Fruit fly (Drosophila melanogaster) whole organism, embryonic: ENCODE data around the gene CG32026.

ENCODE experiments used
- CG10543 ChIP-seq: fragments of 200-800 bp; sonication (Bioruptor generic); optimal IDR thresholded peaks from 3 replicates; lab custom pipeline; 2017; ENCODE audit warnings: missing biosample characterization, mild to moderate bottlenecking, missing genetic modification characterization, moderate library complexity
- CG10565 ChIP-seq: fragments of 200-800 bp; sonication (Bioruptor generic); optimal IDR thresholded peaks from 3 replicates; lab custom pipeline; 2016; ENCODE audit warnings: missing biosample characterization, mild to moderate bottlenecking, missing genetic modification characterization
- CG12155 ChIP-seq: fragments of 200-800 bp; sonication (Bioruptor generic); optimal IDR thresholded peaks from 3 replicates; lab custom pipeline; 2016; ENCODE audit warnings: missing biosample characterization, missing genetic modification characterization
- CG12659 ChIP-seq: fragments of 200-800 bp; sonication (Bioruptor generic); optimal IDR thresholded peaks from 3 replicates; lab custom pipeline; 2017; ENCODE audit warnings: mild to moderate bottlenecking, missing biosample characterization, missing genetic modification reagents, missing genetic modification characterization
- CG1529 ChIP-seq: fragments of 200-800 bp; sonication (Bioruptor generic); optimal IDR thresholded peaks from 3 replicates; lab custom pipeline; 2018; ENCODE audit warnings: missing biosample characterization, missing genetic modification characterization
- CG16815 ChIP-seq: fragments of 200-800 bp; sonication (Bioruptor generic); optimal IDR thresholded peaks from 3 replicates; lab custom pipeline; 2017; ENCODE audit warnings: missing biosample characterization, mild to moderate bottlenecking, missing genetic modification characterization
- CG17186 ChIP-seq: fragments of 200-800 bp; sonication (Bioruptor generic); optimal IDR thresholded peaks from 3 replicates; lab custom pipeline; 2017; ENCODE audit warnings: missing biosample characterization, missing genetic modification reagents, missing genetic modification characterization
- CG17328 ChIP-seq: fragments of 200-800 bp; sonication (Bioruptor generic); IDR thresholded peaks from 2 replicates; pipeline ENCODE4 v1.3.6; 2022; ENCODE audit warnings: missing biosample characterization, missing genetic modification characterization
- CG18262 ChIP-seq: fragments of 200-800 bp; optimal IDR thresholded peaks from 3 replicates; lab custom pipeline; 2019; ENCODE audit warnings: missing biosample characterization, mild to moderate bottlenecking, missing genetic modification characterization, moderate library complexity
- CG18619 ChIP-seq: fragments of 200-800 bp; sonication (Bioruptor generic); optimal IDR thresholded peaks from 3 replicates; lab custom pipeline; 2017; ENCODE audit warnings: missing biosample characterization, mild to moderate bottlenecking, missing genetic modification characterization
- CG2678 ChIP-seq: fragments of 200-800 bp; sonication (Bioruptor generic); optimal IDR thresholded peaks from 3 replicates; lab custom pipeline; 2019; ENCODE audit warnings: missing biosample characterization, mild to moderate bottlenecking, missing genetic modification characterization, moderate library complexity
- CG31224 ChIP-seq: fragments of 200-800 bp; sonication (Bioruptor generic); IDR thresholded peaks from 2 replicates; pipeline ENCODE4 v1.3.6; 2022; ENCODE audit warnings: missing biosample characterization, missing genetic modification characterization
- CG33557 ChIP-seq: fragments of 200-800 bp; sonication (Bioruptor generic); optimal IDR thresholded peaks from 2 replicates; lab custom pipeline; 2019; ENCODE audit warnings: missing biosample characterization, mild to moderate bottlenecking, missing genetic modification characterization, moderate library complexity
- CG34224 ChIP-seq: fragments of 200-800 bp; sonication (Bioruptor generic); IDR thresholded peaks from 3 replicates; pipeline ENCODE4 v1.3.6; 2022; ENCODE audit warnings: missing biosample characterization, missing genetic modification characterization; ENCODE audit not compliant: partially characterized antibody
- CG5180 ChIP-seq: fragments of 200-800 bp; sonication (Bioruptor generic); optimal IDR thresholded peaks from 3 replicates; lab custom pipeline; 2017; ENCODE audit warnings: missing biosample characterization, missing genetic modification characterization, mild to moderate bottlenecking, moderate library complexity, missing genetic modification reagents
- CG6854 ChIP-seq: fragments of 200-800 bp; sonication (Bioruptor generic); optimal IDR thresholded peaks from 3 replicates; lab custom pipeline; 2017; ENCODE audit warnings: missing biosample characterization, mild to moderate bottlenecking, missing genetic modification characterization
- CG7987 ChIP-seq: fragments of 200-800 bp; sonication (Bioruptor generic); optimal IDR thresholded peaks from 2 replicates; lab custom pipeline; 2018; ENCODE audit warnings: missing biosample characterization, mild to moderate bottlenecking, missing genetic modification characterization, moderate library complexity
- CG8765 ChIP-seq: fragments of 200-800 bp; sonication (Bioruptor generic); IDR thresholded peaks from 2 replicates; pipeline ENCODE4 v1.3.6; 2022; ENCODE audit warnings: missing biosample characterization, missing genetic modification characterization
- CG9215 ChIP-seq: fragments of 200-800 bp; sonication (Bioruptor generic); IDR thresholded peaks from 2 replicates; pipeline ENCODE4 v1.3.6; 2022; ENCODE audit warnings: missing biosample characterization, missing genetic modification characterization
- CoRest ChIP-seq: fragments of 200-800 bp; sonication (Bioruptor generic); optimal IDR thresholded peaks from 3 replicates; lab custom pipeline; 2018; ENCODE audit warnings: missing biosample characterization, mild to moderate bottlenecking, missing genetic modification characterization, moderate library complexity
- CrebB ChIP-seq: fragments of 200-800 bp; sonication (Bioruptor generic); optimal IDR thresholded peaks from 3 replicates; lab custom pipeline; 2018; ENCODE audit warnings: missing biosample characterization, mild to moderate bottlenecking, missing genetic modification characterization
- Dad ChIP-seq: fragments of 200-800 bp; sonication (Bioruptor generic); optimal IDR thresholded peaks from 3 replicates; lab custom pipeline; 2016; ENCODE audit warnings: missing biosample characterization, missing genetic modification characterization
- Dip2 ChIP-seq: fragments of 200-800 bp; sonication (Bioruptor generic); IDR thresholded peaks from 2 replicates; pipeline ENCODE4 v1.3.6; 2022; ENCODE audit warnings: missing biosample characterization, missing genetic modification characterization
- Hr51 ChIP-seq, 2 experiments: fragments of 200-800 bp; sonication (Bioruptor generic); optimal IDR thresholded peaks; 2 replicates in 1 of 2; 3 replicates in 1 of 2; lab custom pipeline; 2016 to 2018; ENCODE audit warnings: missing biosample characterization in 2 of 2, missing genetic modification characterization in 2 of 2, mild to moderate bottlenecking in 1 of 2, moderate library complexity in 1 of 2
- Hsf ChIP-seq: fragments of 200-800 bp; sonication (Bioruptor generic); optimal IDR thresholded peaks from 3 replicates; lab custom pipeline; 2016; ENCODE audit warnings: missing biosample characterization, missing genetic modification characterization
- Ptx1 ChIP-seq: fragments of 200-800 bp; sonication (Bioruptor generic); IDR thresholded peaks from 2 replicates; pipeline ENCODE4 v1.3.6; 2022; ENCODE audit warnings: missing biosample characterization, missing genetic modification characterization
- Rfx ChIP-seq: fragments of 200-800 bp; sonication (Bioruptor generic); IDR thresholded peaks from 2 replicates; pipeline ENCODE4 v1.3.6; 2022; ENCODE audit warnings: missing biosample characterization, missing genetic modification characterization
- Sin3A ChIP-seq: fragments of >200 bp; optimal IDR thresholded peaks from 2 replicates; lab custom pipeline; 2018
- Usf ChIP-seq: fragments of 200-800 bp; sonication (Bioruptor generic); optimal IDR thresholded peaks from 2 replicates; lab custom pipeline; 2017; ENCODE audit warnings: missing genotype, missing biosample characterization, missing genetic modification characterization
- az2 ChIP-seq: fragments of 200-800 bp; sonication (Bioruptor generic); optimal IDR thresholded peaks from 3 replicates; lab custom pipeline; 2016; ENCODE audit warnings: missing biosample characterization, missing genetic modification characterization
- bowl ChIP-seq: fragments of 200-800 bp; sonication (Bioruptor generic); IDR thresholded peaks from 2 replicates; pipeline ENCODE4 v1.3.6; 2022; ENCODE audit warnings: missing biosample characterization, missing genetic modification characterization
- cas ChIP-seq: fragments of 200-800 bp; sonication (Bioruptor generic); IDR thresholded peaks from 2 replicates; pipeline ENCODE4 v1.3.6; 2022; ENCODE audit warnings: missing biosample characterization, missing genetic modification characterization
- fd64A ChIP-seq: fragments of 200-800 bp; sonication (Bioruptor generic); optimal IDR thresholded peaks from 3 replicates; lab custom pipeline; 2018; ENCODE audit warnings: missing biosample characterization, mild to moderate bottlenecking, missing genetic modification characterization
- gem ChIP-seq: fragments of 200-800 bp; sonication (Bioruptor generic); optimal IDR thresholded peaks from 2 replicates; lab custom pipeline; 2019; ENCODE audit warnings: missing biosample characterization, mild to moderate bottlenecking, missing genetic modification characterization, moderate library complexity
- hbn ChIP-seq: fragments of 200-800 bp; sonication (Bioruptor generic); IDR thresholded peaks from 2 replicates; pipeline ENCODE4 v1.3.6; 2022; ENCODE audit warnings: missing biosample characterization, missing genetic modification characterization; ENCODE audit not compliant: partially characterized antibody
- her ChIP-seq: fragments of 200-800 bp; sonication (Bioruptor generic); optimal IDR thresholded peaks from 2 replicates; lab custom pipeline; 2016; ENCODE audit warnings: missing biosample characterization, missing genetic modification characterization
- hkb ChIP-seq, 2 experiments: fragments of 200-800 bp in 1 of 2; fragments of >200 bp in 1 of 2; sonication (Bioruptor generic) in 1 of 2; IDR thresholded peaks in 1 of 2; optimal IDR thresholded peaks in 1 of 2; 2 replicates each; pipeline versions ENCODE4 v1.3.6 to Lab custom; 2017 to 2022; ENCODE audit warnings: missing biosample characterization in 1 of 2, missing genetic modification characterization in 1 of 2
- inv ChIP-seq: fragments of 200-800 bp; sonication (Bioruptor generic); IDR thresholded peaks from 2 replicates; pipeline ENCODE4 v1.3.6; 2022; ENCODE audit warnings: missing biosample characterization, missing genetic modification characterization; ENCODE audit not compliant: partially characterized antibody
- kay ChIP-seq: fragments of 200-800 bp; sonication (Bioruptor generic); optimal IDR thresholded peaks from 2 replicates; lab custom pipeline; 2016; ENCODE audit warnings: missing biosample characterization, missing genetic modification characterization
- pfk ChIP-seq: fragments of 200-800 bp; sonication (Bioruptor generic); optimal IDR thresholded peaks from 2 replicates; lab custom pipeline; 2018; ENCODE audit warnings: missing biosample characterization, mild to moderate bottlenecking, missing genetic modification characterization, moderate library complexity
- pros ChIP-seq: fragments of 200-800 bp; sonication (Bioruptor generic); optimal IDR thresholded peaks from 3 replicates; lab custom pipeline; 2019; ENCODE audit warnings: missing biosample characterization, mild to moderate bottlenecking, missing genetic modification characterization, moderate library complexity
- seq ChIP-seq: fragments of 200-800 bp; sonication (Bioruptor generic); IDR thresholded peaks from 2 replicates; pipeline ENCODE4 v1.3.6; 2022; ENCODE audit warnings: missing biosample characterization, missing genetic modification characterization
- shn ChIP-seq: fragments of 200-800 bp; sonication (Bioruptor generic); optimal IDR thresholded peaks from 3 replicates; lab custom pipeline; 2016; ENCODE audit warnings: missing biosample characterization, missing genetic modification characterization
- ssp ChIP-seq: fragments of 200-800 bp; sonication (Bioruptor generic); IDR thresholded peaks from 2 replicates; pipeline ENCODE4 v1.3.6; 2022; ENCODE audit warnings: missing biosample characterization, missing genetic modification characterization
- sug ChIP-seq: fragments of 200-800 bp; optimal IDR thresholded peaks from 2 replicates; lab custom pipeline; 2019; ENCODE audit warnings: missing biosample characterization, mild to moderate bottlenecking, missing genetic modification characterization, moderate library complexity
- tin ChIP-seq: fragments of 200-800 bp; sonication (Bioruptor generic); optimal IDR thresholded peaks from 3 replicates; lab custom pipeline; 2016; ENCODE audit warnings: missing biosample characterization, missing genetic modification characterization
- tio ChIP-seq: fragments of 200-800 bp; sonication (Bioruptor generic); optimal IDR thresholded peaks from 2 replicates; lab custom pipeline; 2017; ENCODE audit warnings: missing biosample characterization, missing genetic modification characterization, inconsistent platforms
- trh ChIP-seq: fragments of 200-800 bp; sonication (Bioruptor generic); optimal IDR thresholded peaks from 2 replicates; lab custom pipeline; 2016; ENCODE audit warnings: missing biosample characterization, missing genetic modification characterization
- wek ChIP-seq: fragments of 200-800 bp; sonication (Bioruptor generic); optimal IDR thresholded peaks from 3 replicates; lab custom pipeline; 2018; ENCODE audit warnings: missing biosample characterization, mild to moderate bottlenecking, missing genetic modification characterization, moderate library complexity
- wor ChIP-seq: fragments of 200-800 bp; sonication (Bioruptor generic); IDR thresholded peaks from 2 replicates; pipeline ENCODE4 v1.3.6; 2022; ENCODE audit warnings: missing biosample characterization, missing genetic modification characterization
- zfh1 ChIP-seq: fragments of 200-800 bp; sonication (Bioruptor generic); IDR thresholded peaks from 3 replicates; pipeline ENCODE4 v1.3.6; 2022; ENCODE audit warnings: missing biosample characterization, missing genetic modification characterization

Gene CG32026

dm6 chr3L:8852907-8853306 is 16.6 kb downstream of the CG32026 start (continued):
- TF ChIP-seq CG34224 (GFP tag; lab: Robert Waterston, UW) (no peak), CG1529 (no peak), CG17328 (GFP tag; lab: Robert Waterston, UW) (0 out of 2 replicates have a peak, but pooled peaks have one; percentile 15), hbn (GFP tag; lab: Robert Waterston, UW) (no peak), fd64A (GFP tag; lab: Kevin White, UChicago) (no peak), CG9215 (peak; percentile 35; the same call in 1 of the 2 replicates), gem (tag; lab: Kevin White, UChicago) (peak; percentile 40), Hr51 (GFP tag; optimal IDR thresholded peaks at IDR 0.05; lab: Kevin White, UChicago) (peak in 1 of 2 experiments; percentile 32), CG2678 (tag; lab: Kevin White, UChicago) (peak; percentile 31), Rfx (peak; percentile 67), CG10543 (GFP tag; lab: Kevin White, UChicago) (no peak), zfh1 (no peak; the same call in 2 of the 3 replicates), Hsf (no peak), shn (no peak), Ptx1 (0 out of 2 replicates have a peak, but pooled peaks have one; percentile 33), pfk (no peak), wek (no peak), tio (no peak), pros (GFP tag; lab: Kevin White, UChicago) (no peak), CG12155 (GFP tag; lab: Kevin White, UChicago) (no peak), Dip2 (GFP tag; lab: Robert Waterston, UW) (no peak), cas (no peak), CG6854 (GFP tag; lab: Kevin White, UChicago) (no peak), CG31224 (peak; percentile 46; the same call in 1 of the 2 replicates), CG16815 (GFP tag; lab: Kevin White, UChicago) (no peak), CG18262 (tag; lab: Kevin White, UChicago) (no peak), Dad (GFP tag; lab: Kevin White, UChicago) (no peak), Usf (GFP tag; lab: Kevin White, UChicago) (no peak), wor (GFP tag; lab: Robert Waterston, UW) (no peak), CG18619 (GFP tag; lab: Kevin White, UChicago) (no peak), Sin3A (lab: Kevin White, UChicago) (no peak), sug (tag; lab: Kevin White, UChicago) (peak; percentile 25), CrebB (tag; lab: Kevin White, UChicago) (no peak), CoRest (tag; lab: Kevin White, UChicago) (peak; percentile 12), bowl (GFP tag; lab: Robert Waterston, UW) (no peak), inv (GFP tag; lab: Robert Waterston, UW) (no peak), CG8765 (GFP tag; lab: Robert Waterston, UW) (no peak), hkb (optimal IDR thresholded peaks at IDR 0.05; lab: Kevin White, UChicago) (no peak), hkb (GFP tag; IDR thresholded peaks at IDR 0.05; lab: Robert Waterston, UW) (peak; percentile 66), CG12659 (GFP tag; lab: Kevin White, UChicago) (no peak), ssp (GFP tag; lab: Robert Waterston, UW) (no peak), trh (GFP tag; lab: Kevin White, UChicago) (no peak), CG33557 (GFP tag; lab: Kevin White, UChicago) (no peak), tin (GFP tag; lab: Kevin White, UChicago) (no peak), kay (GFP tag; lab: Kevin White, UChicago) (no peak), CG7987 (GFP tag; lab: Kevin White, UChicago) (no peak), az2 (GFP tag; lab: Kevin White, UChicago) (no peak), CG5180 (GFP tag; lab: Kevin White, UChicago) (no peak), CG17186 (no peak), seq (GFP tag; lab: Robert Waterston, UW) (peak; percentile 70), her (GFP tag; lab: Kevin White, UChicago) (no peak), CG10565 (GFP tag; lab: Kevin White, UChicago) (no peak)
